Worm (Caenorhabditis elegans) whole organism, L1 larva: ENCODE data around the gene C07A4.2.

ENCODE experiments used
- nhr-47 ChIP-seq: sonication (generic microtip); optimal IDR thresholded peaks from 2 replicates; lab custom pipeline; 2016; ENCODE audit warnings: mild to moderate bottlenecking, missing genetic modification characterization, moderate library complexity, missing compliant biosample characterization
- pqm-1 ChIP-seq: sonication (generic microtip); optimal IDR thresholded peaks from 3 replicates; lab custom pipeline; 2017; ENCODE audit warnings: missing biosample characterization, missing genetic modification characterization
- sup-37 ChIP-seq: fragments of 200-800 bp; sonication (Bioruptor generic); optimal IDR thresholded peaks from 2 replicates; lab custom pipeline; 2018; ENCODE audit warnings: mild to moderate bottlenecking, missing genetic modification characterization, missing compliant biosample characterization
- xbp-1 ChIP-seq: sonication (generic microtip); optimal IDR thresholded peaks from 2 replicates; lab custom pipeline; 2016; ENCODE audit warnings: missing genetic modification characterization, missing compliant biosample characterization
- zag-1 ChIP-seq: fragments of 150-350 bp; optimal IDR thresholded peaks from 2 replicates; lab custom pipeline; 2014; ENCODE audit warnings: missing biosample characterization, missing genetic modification characterization

DNA sequence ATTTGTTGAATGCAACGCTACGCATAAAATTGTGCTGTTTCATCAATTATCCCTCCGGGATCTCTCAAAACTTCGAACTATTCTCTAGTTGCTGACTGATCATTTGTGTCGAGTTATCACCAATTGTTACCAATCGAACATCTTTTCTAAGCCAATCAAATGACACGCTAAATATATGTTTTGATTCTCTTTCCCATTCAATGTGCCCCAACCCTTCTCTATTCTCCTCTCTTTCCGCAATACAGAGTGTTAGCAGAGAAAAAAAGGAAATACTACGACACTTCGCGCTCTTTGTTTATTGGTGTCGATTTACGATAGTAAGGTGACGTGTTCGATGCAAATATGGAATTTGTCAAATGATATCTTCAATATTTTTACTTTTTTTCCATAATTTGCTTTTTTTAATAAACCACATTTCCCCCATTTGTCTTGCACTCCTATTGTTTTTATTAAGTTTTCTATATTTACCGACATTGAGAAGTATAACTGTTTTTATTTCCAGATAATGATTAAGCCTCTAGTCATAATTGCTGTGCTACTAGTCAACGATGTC is 25.3 kb downstream of the C07A4.2 start, which contains the start of gene nucb-1:
- TF ChIP-seq sup-37 (no peak), nhr-47 (tag; lab: Kevin White, UChicago) (peak; percentile 85), pqm-1 (no peak), zag-1 (tag; lab: Kevin White, UChicago) (no peak), xbp-1 (tag; lab: Kevin White, UChicago) (peak; percentile 98)
